Worm (Caenorhabditis elegans) whole organism, L3 larva: Measurements from ENCODE around the gene scl-10.

Experiments
- lin-15B ChIP-seq: fragments of 150-350 bp; optimal IDR thresholded peaks from 2 replicates; lab custom pipeline; 2014; ENCODE audit warnings: missing biosample characterization, missing genetic modification characterization
- pha-4 ChIP-seq: fragments of 150-350 bp; optimal IDR thresholded peaks from 2 replicates; lab custom pipeline; 2014; ENCODE audit warnings: missing biosample characterization, missing genetic modification reagents, missing genetic modification characterization
- tbx-2 ChIP-seq: sonication (generic microtip); optimal IDR thresholded peaks from 2 replicates; lab custom pipeline; 2016; ENCODE audit warnings: mild to moderate bottlenecking, missing genetic modification characterization, missing compliant biosample characterization

ce11 chrIV:13041486-13041885 is 6.8 kb upstream of the scl-10 start:
- TF ChIP-seq pha-4 (tag; lab: Kevin White, UChicago) (no peak), tbx-2 (tag; lab: Kevin White, UChicago) (no peak), lin-15B (tag; lab: Kevin White, UChicago) (no peak)
